Fruit fly (Drosophila melanogaster) whole organism, pupa: ENCODE data around the gene Vsx2.

ENCODE experiments used
- CG13204 ChIP-seq: fragments of 200-800 bp; sonication (Bioruptor generic); optimal IDR thresholded peaks from 2 replicates; lab custom pipeline; 2018; ENCODE audit warnings: missing biosample characterization, mild to moderate bottlenecking, missing genetic modification characterization, moderate library complexity
- CG14655 ChIP-seq: fragments of 200-800 bp; sonication (Bioruptor generic); optimal IDR thresholded peaks from 3 replicates; lab custom pipeline; 2017; ENCODE audit warnings: mild to moderate bottlenecking, missing biosample characterization, missing genetic modification reagents, missing genetic modification characterization
- CG9948 ChIP-seq: fragments of 200-800 bp; sonication (Bioruptor generic); optimal IDR thresholded peaks from 2 replicates; lab custom pipeline; 2018; ENCODE audit warnings: missing biosample characterization, mild to moderate bottlenecking, missing genetic modification characterization, moderate library complexity
- EcR ChIP-seq: fragments of 200-800 bp; sonication (Bioruptor generic); optimal IDR thresholded peaks from 3 replicates; lab custom pipeline; 2019; ENCODE audit warnings: missing biosample characterization, missing genetic modification characterization, mild to moderate bottlenecking, moderate library complexity, missing genetic modification reagents
- Snoo ChIP-seq: fragments of 200-800 bp; sonication (Bioruptor generic); optimal IDR thresholded peaks from 3 replicates; lab custom pipeline; 2017; ENCODE audit warnings: missing biosample characterization, mild to moderate bottlenecking, missing genetic modification characterization, inconsistent platforms
- fd96Ca ChIP-seq: fragments of 200-800 bp; sonication (Bioruptor generic); IDR thresholded peaks from 3 replicates; pipeline ENCODE4 v1.3.6; 2022; ENCODE audit warnings: missing biosample characterization, missing genetic modification characterization
- rn ChIP-seq: fragments of 200-800 bp; sonication (Bioruptor generic); IDR thresholded peaks from 2 replicates; pipeline ENCODE4 v1.3.6; 2022; ENCODE audit warnings: missing biosample characterization, missing genetic modification characterization

DNA sequence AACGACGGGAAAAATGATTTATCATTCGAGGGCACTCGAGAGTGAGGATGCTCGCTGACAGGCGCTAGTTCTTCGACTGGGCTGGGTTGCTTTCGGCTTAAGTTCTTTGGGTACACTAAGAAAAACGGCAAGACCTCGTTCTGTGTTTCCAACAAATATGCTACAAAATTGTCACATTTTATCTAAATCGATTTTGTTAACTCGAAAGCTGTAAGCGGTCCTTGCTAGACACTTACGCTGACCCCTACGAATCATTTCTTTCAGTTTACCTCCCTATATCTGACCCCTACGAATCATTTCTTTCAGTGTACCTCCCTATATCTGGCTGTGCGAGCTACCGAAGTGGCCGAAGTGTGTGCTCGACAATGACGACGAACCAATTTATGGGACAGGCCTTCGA is 3.9 kb upstream of the Vsx2 start:
- TF ChIP-seq CG14655 (GFP tag; lab: Kevin White, UChicago) (no peak), CG9948 (tag; lab: Kevin White, UChicago) (no peak), rn (GFP tag; lab: Robert Waterston, UW) (no peak), fd96Ca (GFP tag; lab: Robert Waterston, UW) (no peak), Snoo (tag; lab: Kevin White, UChicago) (no peak), CG13204 (no peak), EcR (GFP tag; lab: Kevin White, UChicago) (no peak)
